Fruit fly (Drosophila melanogaster) whole organism, prepupa: Measurements from ENCODE around the gene BHD.

Source experiments
- Blimp-1 ChIP-seq: fragments of 200-800 bp; sonication (Bioruptor generic); optimal IDR thresholded peaks from 3 replicates; lab custom pipeline; 2017; ENCODE audit warnings: missing biosample characterization, missing genetic modification characterization, mild to moderate bottlenecking, moderate library complexity, missing genetic modification reagents
- CG10669 ChIP-seq: fragments of 200-800 bp; sonication (Bioruptor generic); optimal IDR thresholded peaks from 3 replicates; lab custom pipeline; 2018; ENCODE audit warnings: missing biosample characterization, mild to moderate bottlenecking, missing genetic modification characterization, moderate library complexity
- CG11294 ChIP-seq: fragments of 200-800 bp; sonication (Bioruptor generic); IDR thresholded peaks from 2 replicates; pipeline ENCODE4 v1.3.6; 2022; ENCODE audit warnings: missing biosample characterization, missing genetic modification characterization
- CG11762 ChIP-seq: fragments of 200-800 bp; sonication (Bioruptor generic); optimal IDR thresholded peaks from 3 replicates; lab custom pipeline; 2016; ENCODE audit warnings: missing biosample characterization, missing genetic modification characterization; ENCODE audit not compliant: insufficient read depth
- CG11902 ChIP-seq: fragments of 200-800 bp; sonication (Bioruptor generic); optimal IDR thresholded peaks from 3 replicates; lab custom pipeline; 2016; ENCODE audit warnings: missing biosample characterization, missing genetic modification characterization
- CG15336 ChIP-seq: fragments of 200-800 bp; sonication (Bioruptor generic); IDR thresholded peaks from 2 replicates; pipeline ENCODE4 v1.3.6; 2022; ENCODE audit warnings: missing biosample characterization, missing genetic modification characterization
- CG1621 ChIP-seq: fragments of 200-800 bp; sonication (Bioruptor generic); optimal IDR thresholded peaks from 3 replicates; lab custom pipeline; 2018; ENCODE audit warnings: missing biosample characterization, mild to moderate bottlenecking, missing genetic modification characterization
- CG16779 ChIP-seq: fragments of 200-800 bp; sonication (Bioruptor generic); optimal IDR thresholded peaks from 3 replicates; lab custom pipeline; 2017; ENCODE audit warnings: missing biosample characterization, mild to moderate bottlenecking, missing genetic modification characterization
- CG3032 ChIP-seq: fragments of 200-800 bp; optimal IDR thresholded peaks from 2 replicates; lab custom pipeline; 2019; ENCODE audit warnings: missing biosample characterization, mild to moderate bottlenecking, missing genetic modification characterization, moderate library complexity
- CG31627 ChIP-seq: fragments of 200-800 bp; sonication (Bioruptor generic); optimal IDR thresholded peaks from 3 replicates; lab custom pipeline; 2016; ENCODE audit warnings: missing biosample characterization, missing genetic modification characterization
- CG32006 ChIP-seq: fragments of 200-800 bp; sonication (Bioruptor generic); optimal IDR thresholded peaks from 3 replicates; lab custom pipeline; 2017; ENCODE audit warnings: missing biosample characterization, mild to moderate bottlenecking, missing genetic modification characterization
- CG34406 ChIP-seq: fragments of 200-800 bp; sonication (Bioruptor generic); optimal IDR thresholded peaks from 3 replicates; lab custom pipeline; 2016; ENCODE audit warnings: missing biosample characterization, missing genetic modification characterization
- CG3919 ChIP-seq: fragments of 200-800 bp; sonication (Bioruptor generic); optimal IDR thresholded peaks from 3 replicates; lab custom pipeline; 2016; ENCODE audit warnings: missing biosample characterization, missing genetic modification characterization
- CG4318 ChIP-seq: fragments of 200-800 bp; sonication (Bioruptor generic); optimal IDR thresholded peaks from 3 replicates; lab custom pipeline; 2017; ENCODE audit warnings: missing biosample characterization, mild to moderate bottlenecking, missing genetic modification characterization
- CG6163 ChIP-seq: fragments of 200-800 bp; sonication (Bioruptor generic); IDR thresholded peaks from 3 replicates; pipeline ENCODE4 v1.3.6; 2022; ENCODE audit warnings: missing biosample characterization, missing genetic modification characterization
- CG6276 ChIP-seq: fragments of 200-800 bp; sonication (Bioruptor generic); optimal IDR thresholded peaks from 2 replicates; lab custom pipeline; 2017; ENCODE audit warnings: missing biosample characterization, mild to moderate bottlenecking, missing genetic modification characterization
- CG6792 ChIP-seq: fragments of 200-800 bp; sonication (Bioruptor generic); optimal IDR thresholded peaks from 3 replicates; lab custom pipeline; 2016; ENCODE audit warnings: missing biosample characterization, missing genetic modification characterization
- CG6808 ChIP-seq: fragments of 200-800 bp; sonication (Bioruptor generic); optimal IDR thresholded peaks from 3 replicates; lab custom pipeline; 2017; ENCODE audit warnings: missing biosample characterization, missing genetic modification characterization, mild to moderate bottlenecking, moderate library complexity, missing genetic modification reagents
- CG6854 ChIP-seq: fragments of 200-800 bp; sonication (Bioruptor generic); optimal IDR thresholded peaks from 2 replicates; lab custom pipeline; 2017; ENCODE audit warnings: missing biosample characterization, mild to moderate bottlenecking, missing genetic modification characterization
- CG7368 ChIP-seq: fragments of 200-800 bp; sonication (Bioruptor generic); optimal IDR thresholded peaks from 3 replicates; lab custom pipeline; 2016; ENCODE audit warnings: missing biosample characterization, missing genetic modification characterization
- CG8119 ChIP-seq: fragments of 200-800 bp; sonication (Bioruptor generic); IDR thresholded peaks from 3 replicates; pipeline ENCODE4 v1.3.6; 2022; ENCODE audit warnings: missing biosample characterization, missing genetic modification characterization
- CG8319 ChIP-seq: fragments of 200-800 bp; sonication (Bioruptor generic); optimal IDR thresholded peaks from 3 replicates; lab custom pipeline; 2016; ENCODE audit warnings: missing biosample characterization, missing genetic modification characterization
- CG8632 ChIP-seq: fragments of 200-800 bp; sonication (Bioruptor generic); optimal IDR thresholded peaks from 3 replicates; lab custom pipeline; 2016; ENCODE audit warnings: missing biosample characterization, missing genetic modification characterization
- Eip75B ChIP-seq: fragments of 200-800 bp; sonication (Bioruptor generic); optimal IDR thresholded peaks from 3 replicates; lab custom pipeline; 2016; ENCODE audit warnings: missing biosample characterization, missing genetic modification characterization
- Eip93F ChIP-seq: fragments of 200-800 bp; sonication (Bioruptor generic); optimal IDR thresholded peaks from 2 replicates; lab custom pipeline; 2016; ENCODE audit warnings: missing biosample characterization, mild to moderate bottlenecking, missing genetic modification characterization
- Ets21C ChIP-seq: fragments of 200-800 bp; sonication (Bioruptor generic); optimal IDR thresholded peaks from 3 replicates; lab custom pipeline; 2016; ENCODE audit warnings: missing biosample characterization, missing genetic modification characterization
- Ets96B ChIP-seq: fragments of 200-800 bp; optimal IDR thresholded peaks from 2 replicates; lab custom pipeline; 2019; ENCODE audit warnings: missing biosample characterization, mild to moderate bottlenecking, missing genetic modification characterization, moderate library complexity
- Gug ChIP-seq: fragments of 200-800 bp; sonication (Bioruptor generic); IDR thresholded peaks from 2 replicates; pipeline ENCODE4 v1.3.6; 2022; ENCODE audit warnings: missing biosample characterization, missing genetic modification characterization
- Hr38 ChIP-seq: sonication (Bioruptor generic); optimal IDR thresholded peaks from 2 replicates; lab custom pipeline; 2016; ENCODE audit warnings: missing biosample characterization, missing genetic modification characterization
- Hr4 ChIP-seq: fragments of 200-800 bp; sonication (Bioruptor generic); optimal IDR thresholded peaks from 3 replicates; lab custom pipeline; 2016; ENCODE audit warnings: missing biosample characterization, missing genetic modification characterization
- Lpt ChIP-seq: fragments of 200-800 bp; sonication (Bioruptor generic); optimal IDR thresholded peaks from 3 replicates; lab custom pipeline; 2016; ENCODE audit warnings: missing biosample characterization, missing genetic modification characterization
- Met ChIP-seq: fragments of 200-800 bp; sonication (Bioruptor generic); optimal IDR thresholded peaks from 3 replicates; lab custom pipeline; 2016; ENCODE audit warnings: missing biosample characterization, missing genetic modification characterization
- OdsH ChIP-seq: fragments of 200-800 bp; sonication (Bioruptor generic); optimal IDR thresholded peaks from 3 replicates; lab custom pipeline; 2016; ENCODE audit warnings: missing biosample characterization, missing genetic modification characterization
- Smox ChIP-seq: fragments of 200-800 bp; sonication (Bioruptor generic); optimal IDR thresholded peaks from 3 replicates; lab custom pipeline; 2016; ENCODE audit warnings: missing biosample characterization, missing genetic modification characterization
- Sox102F ChIP-seq: fragments of 200-800 bp; sonication (Bioruptor generic); optimal IDR thresholded peaks from 2 replicates; lab custom pipeline; 2016; ENCODE audit warnings: missing biosample characterization, mild to moderate bottlenecking, missing genetic modification characterization
- Sox15 ChIP-seq: fragments of 200-800 bp; sonication (Bioruptor generic); optimal IDR thresholded peaks from 3 replicates; lab custom pipeline; 2016; ENCODE audit warnings: missing biosample characterization, missing genetic modification characterization
- achi ChIP-seq: fragments of 200-800 bp; sonication (Bioruptor generic); optimal IDR thresholded peaks from 3 replicates; lab custom pipeline; 2016; ENCODE audit warnings: missing biosample characterization, missing genetic modification characterization
- acj6 ChIP-seq: fragments of 200-800 bp; sonication (Bioruptor generic); optimal IDR thresholded peaks from 3 replicates; lab custom pipeline; 2016; ENCODE audit warnings: missing biosample characterization, missing genetic modification characterization
- dac ChIP-seq: fragments of 200-800 bp; sonication (Bioruptor generic); optimal IDR thresholded peaks from 2 replicates; lab custom pipeline; 2017; ENCODE audit warnings: missing biosample characterization, mild to moderate bottlenecking, missing genetic modification characterization
- esn ChIP-seq: fragments of 200-800 bp; sonication (Bioruptor generic); optimal IDR thresholded peaks from 2 replicates; lab custom pipeline; 2016; ENCODE audit warnings: missing biosample characterization, mild to moderate bottlenecking, missing genetic modification characterization, moderate library complexity
- fd59A ChIP-seq: fragments of 200-800 bp; sonication (Bioruptor generic); optimal IDR thresholded peaks from 2 replicates; lab custom pipeline; 2017; ENCODE audit warnings: missing biosample characterization, mild to moderate bottlenecking, missing genetic modification characterization, missing genetic modification reagents
- fd85E ChIP-seq: fragments of 200-800 bp; sonication (Bioruptor generic); optimal IDR thresholded peaks from 3 replicates; lab custom pipeline; 2016; ENCODE audit warnings: missing biosample characterization, missing genetic modification characterization
- fkh ChIP-seq: fragments of 200-800 bp; sonication (Bioruptor generic); optimal IDR thresholded peaks from 3 replicates; lab custom pipeline; 2017; ENCODE audit warnings: missing biosample characterization, mild to moderate bottlenecking, missing genetic modification characterization, moderate library complexity
- net ChIP-seq: fragments of 200-800 bp; sonication (Bioruptor generic); optimal IDR thresholded peaks from 3 replicates; lab custom pipeline; 2016; ENCODE audit warnings: missing biosample characterization, missing genetic modification characterization
- pdm3 ChIP-seq: fragments of 200-800 bp; sonication (Bioruptor generic); optimal IDR thresholded peaks from 3 replicates; lab custom pipeline; 2016; ENCODE audit warnings: missing biosample characterization, missing genetic modification characterization
- salr ChIP-seq, 2 experiments: fragments of 200-800 bp; sonication (Bioruptor generic); optimal IDR thresholded peaks; 3 replicates each; lab custom pipeline; 2016 to 2018; ENCODE audit warnings: missing biosample characterization in 2 of 2, missing genetic modification characterization in 2 of 2, mild to moderate bottlenecking in 1 of 2
- spab ChIP-seq: fragments of 200-800 bp; sonication (Bioruptor generic); optimal IDR thresholded peaks from 2 replicates; lab custom pipeline; 2017; ENCODE audit warnings: missing biosample characterization, mild to moderate bottlenecking, missing genetic modification characterization, missing genetic modification reagents
- ss ChIP-seq, 2 experiments: fragments of 200-800 bp; sonication (Bioruptor generic); optimal IDR thresholded peaks; 2 replicates in 1 of 2; 3 replicates in 1 of 2; lab custom pipeline; 2017 to 2018; ENCODE audit warnings: mild to moderate bottlenecking in 2 of 2, missing biosample characterization in 2 of 2, missing genetic modification characterization in 2 of 2, moderate library complexity in 1 of 2
- svp ChIP-seq: fragments of 200-800 bp; sonication (Bioruptor generic); peaks from one replicate; lab custom pipeline; 2016; ENCODE audit warnings: missing biosample characterization, missing genetic modification characterization
- topi ChIP-seq: fragments of 200-800 bp; sonication (Bioruptor generic); optimal IDR thresholded peaks from 3 replicates; lab custom pipeline; 2016; ENCODE audit warnings: missing biosample characterization, missing genetic modification characterization
- vri ChIP-seq: fragments of 200-800 bp; sonication (Bioruptor generic); optimal IDR thresholded peaks from 3 replicates; lab custom pipeline; 2016; ENCODE audit warnings: missing biosample characterization, mild to moderate bottlenecking, missing genetic modification characterization

Gene BHD

dm6 chr3L:7241217-7241859 is 3.0 kb downstream of the BHD start, which contains the start of the genes RpL18 and Neos:
RpL18 (minus strand) TSS chr3L:7241351.
Neos (plus strand) TSS chr3L:7241628.
- TF ChIP-seq CG32006 (GFP tag; lab: Kevin White, UChicago) (peak; percentile 33), Hr4 (peak; percentile 68), salr (GFP tag; optimal IDR thresholded peaks at IDR 0.05; lab: Kevin White, UChicago) (peak in 1 of 2 experiments; percentile 52), Hr38 (GFP tag; lab: Kevin White, UChicago) (no peak), Eip75B (GFP tag; lab: Kevin White, UChicago) (peak; percentile 63), CG16779 (tag; lab: Kevin White, UChicago) (no peak), CG11762 (GFP tag; lab: Kevin White, UChicago) (peak; percentile 48), CG7368 (GFP tag; lab: Kevin White, UChicago) (peak; percentile 69), Met (peak; percentile 71), Ets96B (tag; lab: Kevin White, UChicago) (no peak), pdm3 (GFP tag; lab: Kevin White, UChicago) (peak; percentile 63), spab (GFP tag; lab: Kevin White, UChicago) (no peak), Ets21C (GFP tag; lab: Kevin White, UChicago) (peak; percentile 29), Sox102F (GFP tag; lab: Kevin White, UChicago) (peak; percentile 81), CG31627 (peak; percentile 64), CG6792 (peak; percentile 67), fd59A (peak; percentile 27), CG8632 (GFP tag; lab: Kevin White, UChicago) (peak; percentile 57), net (GFP tag; lab: Kevin White, UChicago) (peak; percentile 76), Lpt (GFP tag; lab: Kevin White, UChicago) (no peak), CG6808 (GFP tag; lab: Kevin White, UChicago) (no peak), CG1621 (tag; lab: Kevin White, UChicago) (peak; percentile 49), Gug (GFP tag; lab: Robert Waterston, UW) (no peak), CG3032 (peak; percentile 34), CG10669 (GFP tag; lab: Kevin White, UChicago) (peak; percentile 55), CG6276 (GFP tag; lab: Kevin White, UChicago) (no peak), CG4318 (no peak), dac (peak; percentile 27), fkh (GFP tag; lab: Kevin White, UChicago) (peak; percentile 67), acj6 (GFP tag; lab: Kevin White, UChicago) (peak; percentile 65), CG11902 (GFP tag; lab: Kevin White, UChicago) (peak; percentile 20), CG3919 (GFP tag; lab: Kevin White, UChicago) (peak; percentile 79), CG8119 (GFP tag; lab: Robert Waterston, UW) (peak; percentile 16; the same call in 1 of the 3 replicates), svp (GFP tag; lab: Kevin White, UChicago) (no peak), ss (GFP tag; optimal IDR thresholded peaks at IDR 0.05; lab: Kevin White, UChicago) (peak in 1 of 2 experiments; percentile 72), CG34406 (GFP tag; lab: Kevin White, UChicago) (peak; percentile 60), Eip93F (no peak), CG15336 (GFP tag; lab: Robert Waterston, UW) (peak; percentile 44; the same call in 1 of the 2 replicates), fd85E (GFP tag; lab: Kevin White, UChicago) (peak; percentile 82), vri (GFP tag; lab: Kevin White, UChicago) (no peak), topi (peak; percentile 70), Smox (GFP tag; lab: Kevin White, UChicago) (peak; percentile 61), Blimp-1 (GFP tag; lab: Kevin White, UChicago) (peak; percentile 57), esn (GFP tag; lab: Kevin White, UChicago) (peak; percentile 85), CG8319 (GFP tag; lab: Kevin White, UChicago) (no peak), CG6854 (GFP tag; lab: Kevin White, UChicago) (peak; percentile 88), CG11294 (GFP tag; lab: Robert Waterston, UW) (0 out of 2 replicates have a peak, but pooled peaks have one; percentile 5), Sox15 (GFP tag; lab: Kevin White, UChicago) (peak; percentile 18), achi (GFP tag; lab: Kevin White, UChicago) (peak; percentile 52), CG6163 (GFP tag; lab: Robert Waterston, UW) (peak; percentile 60; the same call in 2 of the 3 replicates), OdsH (GFP tag; lab: Kevin White, UChicago) (peak; percentile 56)
